Worm (Caenorhabditis elegans): Measurements from ENCODE around the gene F40G9.18.

F40G9.18 gene

DNA sequence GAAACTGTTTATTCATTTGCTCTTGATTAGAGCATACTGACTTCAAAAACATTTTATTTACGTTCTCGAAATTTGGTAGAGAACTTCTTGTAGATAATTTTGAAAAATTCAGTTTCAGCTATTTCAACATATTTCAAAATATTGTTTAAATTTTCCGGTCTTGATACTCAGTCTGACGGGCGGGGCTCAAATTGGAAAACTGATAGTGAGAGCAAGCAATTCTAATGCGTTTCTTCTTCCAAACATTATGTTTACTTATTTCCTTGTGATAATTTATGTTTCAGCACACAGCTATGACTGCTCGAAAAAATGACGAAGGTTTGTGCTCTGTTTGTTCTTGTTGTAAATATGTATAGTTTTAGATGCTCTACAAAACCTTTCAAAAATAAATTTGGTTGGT is 49.2 kb downstream of the F40G9.18 start, which contains the start of gene pals-24 (continued):
- TF ChIP-seq rbr-2 (tag; optimal IDR thresholded peaks at IDR 0.05): no peak
- no peak for TF ChIP-seq lim-7 (GFP tag; IDR thresholded peaks at IDR 0.05)
- TF ChIP-seq nhr-111 (GFP tag; optimal IDR thresholded peaks at IDR 0.05): no peak
- no peak for TF ChIP-seq lin-39 (tag; optimal IDR thresholded peaks at IDR 0.05)
- TF ChIP-seq lin-13 (GFP tag; optimal IDR thresholded peaks at IDR 0.05): no peak
- no peak for TF ChIP-seq ceh-44 (GFP tag; IDR thresholded peaks at IDR 0.05)
- TF ChIP-seq ces-1 (GFP tag; optimal IDR thresholded peaks at IDR 0.05): no peak
- TF ChIP-seq nhr-42 (GFP tag; IDR thresholded peaks at IDR 0.05): no peak
- no peak for TF ChIP-seq hif-1 (tag; optimal IDR thresholded peaks at IDR 0.05)
- no peak for TF ChIP-seq hlh-30 (tag; optimal IDR thresholded peaks at IDR 0.05; ENCODE audit: insufficient read depth)
- TF ChIP-seq pha-4 (GFP tag; IDR thresholded peaks at IDR 0.05): no peak
- no peak for TF ChIP-seq pha-4 (tag; optimal IDR thresholded peaks at IDR 0.05)
- no peak for TF ChIP-seq fkh-10 (GFP tag; optimal IDR thresholded peaks at IDR 0.05)
- no peak for TF ChIP-seq spr-1 (tag; optimal IDR thresholded peaks at IDR 0.05)
- TF ChIP-seq snpc-1.2 (GFP tag; IDR thresholded peaks at IDR 0.05): no peak
- no peak for TF ChIP-seq attf-4 (tag; optimal IDR thresholded peaks at IDR 0.05)
- TF ChIP-seq unc-62 (GFP tag; optimal IDR thresholded peaks at IDR 0.05 in 1 of 2): no peak
- no peak for TF ChIP-seq unc-62 (tag; optimal IDR thresholded peaks at IDR 0.05)
- TF ChIP-seq dmd-6 (GFP tag; IDR thresholded peaks at IDR 0.05): peak; percentile 59
- no peak for TF ChIP-seq gei-8 (GFP tag; optimal IDR thresholded peaks at IDR 0.05)
- no peak for TF ChIP-seq nhr-77 (tag; optimal IDR thresholded peaks at IDR 0.05)
- TF ChIP-seq Y105C5A.15 (GFP tag; IDR thresholded peaks at IDR 0.05): no peak
- no peak for TF ChIP-seq vab-7 (GFP tag; IDR thresholded peaks at IDR 0.05)
- TF ChIP-seq nhr-11 (tag; optimal IDR thresholded peaks at IDR 0.05): no peak
- TF ChIP-seq spr-3 (GFP tag; optimal IDR thresholded peaks at IDR 0.05): no peak
- no peak for TF ChIP-seq lin-29 (GFP tag; IDR thresholded peaks at IDR 0.05)
- TF ChIP-seq daf-16 (GFP tag; optimal IDR thresholded peaks at IDR 0.05): no peak
- TF ChIP-seq daf-16 (tag; optimal IDR thresholded peaks at IDR 0.05): peak; percentile 98
- TF ChIP-seq ceh-28 (tag; optimal IDR thresholded peaks at IDR 0.05): no peak
- TF ChIP-seq dpl-1 (GFP tag; optimal IDR thresholded peaks at IDR 0.05): no peak
- no peak for TF ChIP-seq tra-1 (GFP tag; IDR thresholded peaks at IDR 0.05)
- TF ChIP-seq Y5F2A.4 (GFP tag; optimal IDR thresholded peaks at IDR 0.05): no peak
- TF ChIP-seq F26F4.8 (GFP tag; conservative IDR thresholded peaks at IDR 0.05): no peak
- TF ChIP-seq dve-1 (tag; optimal IDR thresholded peaks at IDR 0.05; ENCODE audit: insufficient read depth): peak; percentile 61
- no peak for TF ChIP-seq R02D3.7 (tag; optimal IDR thresholded peaks at IDR 0.05)
- TF ChIP-seq nhr-6 (tag; optimal IDR thresholded peaks at IDR 0.05): no peak
- TF ChIP-seq ZK546.5 (tag; optimal IDR thresholded peaks at IDR 0.05): no peak
- no peak for TF ChIP-seq mdl-1 (tag; optimal IDR thresholded peaks at IDR 0.05)
- TF ChIP-seq egl-27 (tag; optimal IDR thresholded peaks at IDR 0.05): no peak
- TF ChIP-seq set-16 (GFP tag; IDR thresholded peaks at IDR 0.05): no peak
- TF ChIP-seq php-3 (GFP tag; IDR thresholded peaks at IDR 0.05): peak; percentile 55; the same call in 1 of the 2 replicates
- TF ChIP-seq zfp-3 (GFP tag; conservative IDR thresholded peaks at IDR 0.05): no peak
- no peak for TF ChIP-seq nhr-237 (tag; optimal IDR thresholded peaks at IDR 0.05)
- TF ChIP-seq nhr-76 (tag; optimal IDR thresholded peaks at IDR 0.05): no peak
- no peak for TF ChIP-seq F37D6.2 (tag; optimal IDR thresholded peaks at IDR 0.05)
- no peak for TF ChIP-seq madf-9 (GFP tag; conservative IDR thresholded peaks at IDR 0.05)
- TF ChIP-seq ztf-11 (tag; optimal IDR thresholded peaks at IDR 0.05): no peak
- TF ChIP-seq ctbp-1 (GFP tag; IDR thresholded peaks at IDR 0.05): no peak
- TF ChIP-seq F44E2.7 (GFP tag; IDR thresholded peaks at IDR 0.05): no peak
- TF ChIP-seq cey-2 (tag; optimal IDR thresholded peaks at IDR 0.05; ENCODE audit: borderline replicate concordance, insufficient read depth): no peak
- TF ChIP-seq mes-2 (tag; optimal IDR thresholded peaks at IDR 0.05; ENCODE audit: poor library complexity, severe bottlenecking): no peak
- TF ChIP-seq lin-1 (GFP tag; IDR thresholded peaks at IDR 0.05): no peak
- TF ChIP-seq daf-19 (GFP tag; conservative IDR thresholded peaks at IDR 0.05): no peak
